Worm (Caenorhabditis elegans) whole organism, early embryonic: Measurements from ENCODE around the gene F46F5.1.

Source experiments
- B0310.2 ChIP-seq: sonication (generic microtip); optimal IDR thresholded peaks from 2 replicates; lab custom pipeline; 2016; ENCODE audit warnings: mild to moderate bottlenecking, missing genetic modification characterization, missing compliant biosample characterization
- F13C5.2 ChIP-seq: sonication (generic microtip); optimal IDR thresholded peaks from 2 replicates; lab custom pipeline; 2017; ENCODE audit warnings: mild to moderate bottlenecking, missing genetic modification characterization, inconsistent platforms, missing compliant biosample characterization
- aly-1 ChIP-seq: sonication (generic microtip); optimal IDR thresholded peaks from 2 replicates; lab custom pipeline; 2016; ENCODE audit warnings: missing genetic modification characterization, missing compliant biosample characterization
- ama-1 ChIP-seq: fragments of 150-350 bp; optimal IDR thresholded peaks from 2 replicates; lab custom pipeline; 2014
- ceh-13 ChIP-seq: fragments of 200-800 bp; sonication (Bioruptor generic); optimal IDR thresholded peaks from 2 replicates; lab custom pipeline; 2018; ENCODE audit warnings: mild to moderate bottlenecking, missing genetic modification characterization, missing compliant biosample characterization
- ceh-36 ChIP-seq: sonication (generic microtip); optimal IDR thresholded peaks from 2 replicates; lab custom pipeline; 2016; ENCODE audit warnings: missing genetic modification characterization, inconsistent platforms, missing compliant biosample characterization
- ets-7 ChIP-seq: sonication (generic microtip); optimal IDR thresholded peaks from 2 replicates; lab custom pipeline; 2016; ENCODE audit warnings: missing genotype, missing genetic modification characterization, missing compliant biosample characterization
- flt-1 ChIP-seq: fragments of 200-800 bp; sonication (Bioruptor generic); IDR thresholded peaks from 2 replicates; pipeline ENCODE4 v1.3.6; 2022; ENCODE audit warnings: missing genetic modification characterization, missing compliant biosample characterization
- hmbx-1 ChIP-seq: sonication (generic microtip); optimal IDR thresholded peaks from 2 replicates; lab custom pipeline; 2016; ENCODE audit warnings: mild to moderate bottlenecking, missing genetic modification characterization, missing compliant biosample characterization
- hmg-4 ChIP-seq: fragments of 200-800 bp; sonication (Bioruptor generic); optimal IDR thresholded peaks from 2 replicates; lab custom pipeline; 2018; ENCODE audit warnings: mild to moderate bottlenecking, missing genetic modification characterization, missing compliant biosample characterization
- hnd-1 ChIP-seq: sonication (generic microtip); optimal IDR thresholded peaks from 2 replicates; lab custom pipeline; 2016; ENCODE audit warnings: missing genetic modification characterization, missing compliant biosample characterization
- pes-1 ChIP-seq: fragments of 200-800 bp; sonication (Bioruptor generic); IDR thresholded peaks from 2 replicates; pipeline ENCODE4 v1.3.6; 2022; ENCODE audit warnings: missing genetic modification reagents, missing genetic modification characterization, missing compliant biosample characterization
- scrt-1 ChIP-seq: fragments of 200-800 bp; sonication (Bioruptor generic); IDR thresholded peaks from 2 replicates; pipeline ENCODE4 v1.3.6; 2022; ENCODE audit warnings: missing genetic modification characterization, missing compliant biosample characterization
- sea-1 ChIP-seq: fragments of 200-800 bp; sonication (Bioruptor generic); conservative IDR thresholded peaks from 2 replicates; pipeline ENCODE4 v1.3.6; 2022; ENCODE audit warnings: missing genetic modification characterization, missing compliant biosample characterization
- tbx-11 ChIP-seq: fragments of 200-800 bp; sonication (Bioruptor generic); IDR thresholded peaks from 2 replicates; pipeline ENCODE4 v1.3.6; 2022; ENCODE audit warnings: missing genetic modification characterization, missing compliant biosample characterization
- tbx-37 ChIP-seq: fragments of 200-800 bp; sonication (Bioruptor generic); conservative IDR thresholded peaks from 2 replicates; pipeline ENCODE4 v1.3.6; 2022; ENCODE audit warnings: missing genetic modification reagents, missing genetic modification characterization, missing compliant biosample characterization
- tra-4 ChIP-seq: sonication (generic microtip); optimal IDR thresholded peaks from 2 replicates; lab custom pipeline; 2017; ENCODE audit warnings: missing genetic modification characterization, missing compliant biosample characterization

Gene F46F5.1

ce11 chrII:786938-787337, 4.8 kb downstream of the F46F5.1 start, which contains the start of gene F46F5.16:
F46F5.16 (plus strand) TSS chrII:787238.
- TF ChIP-seq tbx-37 (no peak), hmg-4 (GFP tag; lab: Kevin White, UChicago) (no peak), ama-1 (lab: Kevin White, UChicago) (no peak), scrt-1 (GFP tag; lab: Robert Waterston, UW) (no peak), tbx-11 (GFP tag; lab: Robert Waterston, UW) (no peak), tra-4 (tag; lab: Kevin White, UChicago) (no peak), aly-1 (tag; lab: Kevin White, UChicago) (no peak), B0310.2 (no peak)

DNA sequence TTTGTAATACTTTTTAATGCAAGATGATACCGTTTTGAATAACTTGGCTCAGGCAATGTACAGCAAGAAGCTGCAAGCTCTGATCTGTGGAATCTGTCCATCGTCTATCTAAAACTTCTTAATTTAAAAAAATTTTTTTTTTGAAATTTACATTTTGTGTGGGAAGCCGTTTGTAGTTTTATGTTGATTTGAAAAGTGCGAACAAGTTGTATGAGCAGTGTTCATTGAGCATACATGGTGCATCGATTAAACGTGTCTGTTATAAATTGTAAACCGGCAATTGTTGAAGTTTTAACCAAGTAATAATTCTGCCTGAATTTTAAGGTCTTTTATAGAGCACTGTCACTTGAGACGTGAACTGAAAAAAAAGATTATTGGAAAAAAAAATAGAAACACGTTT, 8.2 kb downstream of the F46F5.1 start, which contains the start of gene Y39F10A.6:
TSS of gene Y39F10A.6 (minus strand) at position 101 of the 400 bp plus-strand sequence.
- TF ChIP-seq hnd-1, result no peak
- no peak for TF ChIP-seq hmbx-1 (tag; lab: Kevin White, UChicago)
- TF ChIP-seq tra-4 (tag; lab: Kevin White, UChicago), result no peak
- TF ChIP-seq ets-7 (tag; lab: Kevin White, UChicago), result no peak
- TF ChIP-seq hmg-4 (GFP tag; lab: Kevin White, UChicago), result no peak
- no peak for TF ChIP-seq aly-1 (tag; lab: Kevin White, UChicago)
- TF ChIP-seq sea-1 (GFP tag; lab: Robert Waterston, UW), result no peak

DNA sequence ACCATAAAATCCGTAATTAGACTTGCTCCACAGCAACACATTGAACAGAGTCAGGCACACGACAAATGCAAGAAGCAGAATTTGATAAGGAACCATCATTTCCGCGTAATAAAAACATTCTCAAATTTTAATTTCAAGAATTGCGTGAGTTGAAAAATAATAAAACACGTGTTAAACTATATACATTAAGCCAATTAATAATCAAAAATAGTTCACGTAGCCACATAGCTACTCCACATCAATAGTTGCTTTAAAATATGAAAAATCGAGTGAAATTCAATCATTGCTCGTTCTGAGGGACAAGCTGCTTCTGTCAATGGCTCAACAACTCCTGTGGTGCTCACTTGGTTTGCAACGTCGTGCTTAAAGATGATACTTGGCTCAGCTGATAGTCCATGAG, 8.8 kb downstream of the F46F5.1 start, which contains the start of gene Y39F10A.3:
TSS of gene Y39F10A.3 (minus strand) at position 101 of the 400 bp plus-strand sequence.
- TF ChIP-seq B0310.2 (no peak), scrt-1 (GFP tag; lab: Robert Waterston, UW) (no peak), sea-1 (GFP tag; lab: Robert Waterston, UW) (no peak), F13C5.2 (tag; lab: Kevin White, UChicago) (no peak), flt-1 (no peak), hnd-1 (no peak), tbx-11 (GFP tag; lab: Robert Waterston, UW) (no peak), ceh-36 (tag; lab: Kevin White, UChicago) (no peak), pes-1 (GFP tag; lab: Robert Waterston, UW) (no peak), ceh-13 (GFP tag; lab: Kevin White, UChicago) (no peak), hmg-4 (GFP tag; lab: Kevin White, UChicago) (no peak), tra-4 (tag; lab: Kevin White, UChicago) (no peak), ets-7 (tag; lab: Kevin White, UChicago) (no peak)

ce11 chrII:775033-775432, 16.7 kb downstream of the F46F5.1 start, which contains the start of gene Y39F10A.1:
Y39F10A.1 (plus strand) TSS chrII:775333.
- TF ChIP-seq tra-4 (tag; lab: Kevin White, UChicago) (no peak), pes-1 (GFP tag; lab: Robert Waterston, UW) (no peak), ama-1 (lab: Kevin White, UChicago) (no peak), tbx-11 (GFP tag; lab: Robert Waterston, UW) (no peak), hmg-4 (GFP tag; lab: Kevin White, UChicago) (no peak), aly-1 (tag; lab: Kevin White, UChicago) (no peak), ceh-36 (tag; lab: Kevin White, UChicago) (no peak), flt-1 (no peak), hnd-1 (no peak), B0310.2 (no peak)

DNA sequence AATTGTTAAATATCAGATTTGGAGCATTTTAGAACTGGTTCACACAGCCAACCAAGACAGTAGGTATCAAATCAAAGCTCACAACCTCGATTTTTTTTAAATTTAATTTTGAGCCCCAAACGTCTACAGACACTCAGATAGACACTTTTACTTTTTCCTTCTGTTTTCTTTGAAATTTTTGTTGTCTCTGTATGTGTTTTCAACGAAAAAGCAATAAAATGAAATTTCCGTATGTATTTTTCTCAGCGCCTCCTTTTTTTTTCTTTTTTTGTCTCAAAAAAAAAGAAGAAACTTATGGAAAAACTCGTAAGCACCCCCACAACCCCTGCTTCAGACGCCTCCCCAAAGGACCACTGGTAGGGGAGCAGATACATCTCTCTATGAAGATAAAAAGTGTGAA, 17.9 kb downstream of the F46F5.1 start:
- TF ChIP-seq tbx-37 (no peak), hmbx-1 (tag; lab: Kevin White, UChicago) (no peak), aly-1 (tag; lab: Kevin White, UChicago) (no peak), scrt-1 (GFP tag; lab: Robert Waterston, UW) (no peak), ama-1 (lab: Kevin White, UChicago) (no peak), hmg-4 (GFP tag; lab: Kevin White, UChicago) (no peak), tbx-11 (GFP tag; lab: Robert Waterston, UW) (no peak), pes-1 (GFP tag; lab: Robert Waterston, UW) (no peak), ceh-36 (tag; lab: Kevin White, UChicago) (no peak), tra-4 (tag; lab: Kevin White, UChicago) (no peak), sea-1 (GFP tag; lab: Robert Waterston, UW) (no peak)

- TF ChIP-seq hmbx-1 (tag; lab: Kevin White, UChicago), result no peak
- no peak for TF ChIP-seq ceh-36 (tag; lab: Kevin White, UChicago)
- TF ChIP-seq ets-7 (tag; lab: Kevin White, UChicago), result no peak
- no peak for TF ChIP-seq sea-1 (GFP tag; lab: Robert Waterston, UW)
- TF ChIP-seq ama-1 (lab: Kevin White, UChicago), result no peak
- TF ChIP-seq tbx-37, result no peak
- TF ChIP-seq tbx-11 (GFP tag; lab: Robert Waterston, UW), result no peak
- no peak for TF ChIP-seq flt-1
- no peak for TF ChIP-seq scrt-1 (GFP tag; lab: Robert Waterston, UW)
- TF ChIP-seq pes-1 (GFP tag; lab: Robert Waterston, UW), result no peak
These were observed 21.5 kb downstream of the F46F5.1 start, which contains the start of gene C08G5.6 for ce11 chrII:770253-770652. C08G5.6 (plus strand) TSS chrII:770553.

DNA sequence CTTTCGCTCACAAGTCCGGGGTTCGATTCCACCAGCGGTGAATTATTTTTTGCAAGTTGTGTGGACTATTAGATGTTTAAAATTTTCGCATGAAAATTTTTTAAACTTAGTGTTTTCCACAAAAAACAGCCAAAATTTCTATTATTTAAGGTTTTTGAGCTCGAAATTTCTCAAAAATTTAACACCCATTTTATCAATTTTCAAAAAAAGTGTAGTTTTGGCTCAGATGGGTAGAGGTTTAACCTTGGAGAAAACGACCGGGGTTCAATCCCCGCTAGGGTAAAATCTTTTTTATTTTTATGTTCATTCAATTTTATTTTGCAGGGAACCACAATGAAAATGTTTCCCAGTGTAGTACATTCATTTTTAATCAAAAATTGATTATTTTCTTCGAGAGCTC, 22.5 kb downstream of the F46F5.1 start:
- TF ChIP-seq ama-1 (lab: Kevin White, UChicago) (no peak), ceh-36 (tag; lab: Kevin White, UChicago) (no peak), ceh-13 (GFP tag; lab: Kevin White, UChicago) (no peak), hnd-1 (no peak), tra-4 (tag; lab: Kevin White, UChicago) (no peak), tbx-11 (GFP tag; lab: Robert Waterston, UW) (no peak), B0310.2 (no peak), aly-1 (tag; lab: Kevin White, UChicago) (no peak), F13C5.2 (tag; lab: Kevin White, UChicago) (no peak), flt-1 (no peak), hmbx-1 (tag; lab: Kevin White, UChicago) (no peak), hmg-4 (GFP tag; lab: Kevin White, UChicago) (no peak), scrt-1 (GFP tag; lab: Robert Waterston, UW) (no peak), tbx-37 (no peak), pes-1 (GFP tag; lab: Robert Waterston, UW) (no peak), sea-1 (GFP tag; lab: Robert Waterston, UW) (no peak), ets-7 (tag; lab: Kevin White, UChicago) (no peak)
